Worm (Caenorhabditis elegans): Measurements from ENCODE around the gene Y57A10C.1.

ce11 chrII:12448241-12448640, 35.9 kb upstream of the Y57A10C.1 start, which contains the start of gene srh-27:
- TF ChIP-seq hlh-17 (GFP tag; optimal IDR thresholded peaks at IDR 0.05; ENCODE audit: borderline replicate concordance): no peak
- no peak for TF ChIP-seq zip-4 (GFP tag; optimal IDR thresholded peaks at IDR 0.05)
- no peak for TF ChIP-seq C04F5.9 (tag; optimal IDR thresholded peaks at IDR 0.05)
- TF ChIP-seq ama-1 (optimal IDR thresholded peaks at IDR 0.05): no peak
- no peak for TF ChIP-seq ets-5 (GFP tag; IDR thresholded peaks at IDR 0.05)
